Worm (Caenorhabditis elegans) whole organism, L3 larva: Measurements from ENCODE around the gene ifta-1.

Experiments
- R02D3.7 ChIP-seq: fragments of 150-350 bp; optimal IDR thresholded peaks from 2 replicates; lab custom pipeline; 2014; ENCODE audit warnings: missing biosample characterization, missing genetic modification characterization
- aly-2 ChIP-seq: fragments of 150-350 bp; optimal IDR thresholded peaks from 2 replicates; lab custom pipeline; 2014; ENCODE audit warnings: missing biosample characterization, missing genetic modification characterization
- ama-1 ChIP-seq: fragments of 150-350 bp; optimal IDR thresholded peaks from 2 replicates; lab custom pipeline; 2018
- ceh-16 ChIP-seq: sonication (generic microtip); optimal IDR thresholded peaks from 2 replicates; lab custom pipeline; 2017; ENCODE audit warnings: missing biosample characterization, missing genetic modification characterization
- ceh-28 ChIP-seq: fragments of 150-350 bp; optimal IDR thresholded peaks from 2 replicates; lab custom pipeline; 2014; ENCODE audit warnings: missing biosample characterization, missing genetic modification reagents, missing genetic modification characterization
- daf-12 ChIP-seq: fragments of 150-350 bp; optimal IDR thresholded peaks from 2 replicates; lab custom pipeline; 2014; ENCODE audit warnings: missing biosample characterization, missing genetic modification reagents, missing genetic modification characterization
- egl-27 ChIP-seq: sonication (generic microtip); optimal IDR thresholded peaks from 4 replicates; lab custom pipeline; 2017; ENCODE audit warnings: missing biosample characterization, missing genetic modification reagents, missing genetic modification characterization
- egl-5 ChIP-seq: fragments of 150-350 bp; optimal IDR thresholded peaks from 2 replicates; lab custom pipeline; 2017; ENCODE audit warnings: missing biosample characterization, missing genetic modification reagents, missing genetic modification characterization, inconsistent platforms
- elt-2 ChIP-seq: sonication (generic microtip); optimal IDR thresholded peaks from 2 replicates; lab custom pipeline; 2016; ENCODE audit warnings: missing genetic modification reagents, mild to moderate bottlenecking, missing genetic modification characterization, missing compliant biosample characterization
- elt-3 ChIP-seq, 3 experiments: fragments of 150-350 bp in 1 of 3; sonication (generic microtip) in 2 of 3; optimal IDR thresholded peaks; 2 replicates in 2 of 3; 4 replicates in 1 of 3; lab custom pipeline; 2014 to 2017; ENCODE audit warnings: missing biosample characterization in 3 of 3, missing genetic modification characterization in 3 of 3
- eor-1 ChIP-seq, 2 experiments: fragments of 150-350 bp; optimal IDR thresholded peaks; 2 replicates each; lab custom pipeline; 2014 to 2018; ENCODE audit warnings: missing biosample characterization in 2 of 2, missing genetic modification characterization in 2 of 2
- fkh-10 ChIP-seq: sonication (generic microtip); optimal IDR thresholded peaks from 2 replicates; lab custom pipeline; 2017; ENCODE audit warnings: missing biosample characterization, missing genetic modification reagents, missing genetic modification characterization
- fkh-2 ChIP-seq: fragments of 150-350 bp; optimal IDR thresholded peaks from 2 replicates; lab custom pipeline; 2014; ENCODE audit warnings: missing biosample characterization, missing genetic modification reagents, missing genetic modification characterization
- hmg-11 ChIP-seq: sonication (generic microtip); optimal IDR thresholded peaks from 2 replicates; lab custom pipeline; 2016; ENCODE audit warnings: missing genetic modification characterization, missing compliant biosample characterization
- lin-15B ChIP-seq: fragments of 150-350 bp; optimal IDR thresholded peaks from 2 replicates; lab custom pipeline; 2014; ENCODE audit warnings: missing biosample characterization, missing genetic modification characterization
- lin-39 ChIP-seq: fragments of 150-350 bp; optimal IDR thresholded peaks from 2 replicates; lab custom pipeline; 2018; ENCODE audit warnings: missing biosample characterization, missing genetic modification reagents, missing genetic modification characterization
- lsy-12 ChIP-seq: sonication (generic microtip); optimal IDR thresholded peaks from 2 replicates; lab custom pipeline; 2016; ENCODE audit warnings: mild to moderate bottlenecking, missing genetic modification characterization, missing compliant biosample characterization
- mdl-1 ChIP-seq: fragments of 150-350 bp; optimal IDR thresholded peaks from 2 replicates; lab custom pipeline; 2014; ENCODE audit warnings: missing biosample characterization, missing genetic modification characterization
- mml-1 ChIP-seq: fragments of 150-350 bp; sonication (generic microtip); optimal IDR thresholded peaks from 3 replicates; lab custom pipeline; 2014; ENCODE audit warnings: missing biosample characterization, missing genetic modification characterization
- nfya-1 ChIP-seq: sonication (generic microtip); optimal IDR thresholded peaks from 2 replicates; lab custom pipeline; 2017; ENCODE audit warnings: missing genetic modification characterization, mild to moderate bottlenecking, missing compliant biosample characterization, antibody characterized with exemption, moderate library complexity; ENCODE audit not compliant: insufficient read depth
- nhr-11 ChIP-seq: fragments of 150-350 bp; optimal IDR thresholded peaks from 2 replicates; lab custom pipeline; 2014; ENCODE audit warnings: missing biosample characterization, missing genetic modification characterization
- nhr-12 ChIP-seq: fragments of 150-350 bp; optimal IDR thresholded peaks from 2 replicates; lab custom pipeline; 2014; ENCODE audit warnings: missing biosample characterization, missing genetic modification characterization
- nhr-23 ChIP-seq: fragments of 150-350 bp; optimal IDR thresholded peaks from 2 replicates; lab custom pipeline; 2014; ENCODE audit warnings: missing biosample characterization, missing genetic modification reagents, missing genetic modification characterization
- nhr-237 ChIP-seq: fragments of 150-350 bp; optimal IDR thresholded peaks from 2 replicates; lab custom pipeline; 2014; ENCODE audit warnings: missing biosample characterization, missing genetic modification characterization
- nhr-25 ChIP-seq: sonication (generic microtip); optimal IDR thresholded peaks from 2 replicates; lab custom pipeline; 2017; ENCODE audit warnings: missing biosample characterization, missing genetic modification characterization
- nhr-28 ChIP-seq: fragments of 150-350 bp; optimal IDR thresholded peaks from 2 replicates; lab custom pipeline; 2014; ENCODE audit warnings: missing biosample characterization, missing genetic modification characterization
- nhr-43 ChIP-seq: sonication (generic microtip); optimal IDR thresholded peaks from 2 replicates; lab custom pipeline; 2016; ENCODE audit warnings: mild to moderate bottlenecking, missing genetic modification characterization, missing compliant biosample characterization; ENCODE audit not compliant: poor library complexity, severe bottlenecking
- nhr-67 ChIP-seq: fragments of 150-350 bp; optimal IDR thresholded peaks from 2 replicates; lab custom pipeline; 2014; ENCODE audit warnings: missing biosample characterization, missing genetic modification characterization
- nhr-76 ChIP-seq: fragments of 150-350 bp; sonication (generic microtip); optimal IDR thresholded peaks from 5 replicates; lab custom pipeline; 2014; ENCODE audit warnings: missing biosample characterization, missing genetic modification characterization
- pha-4 ChIP-seq: fragments of 150-350 bp; optimal IDR thresholded peaks from 2 replicates; lab custom pipeline; 2014; ENCODE audit warnings: missing biosample characterization, missing genetic modification reagents, missing genetic modification characterization
- pqm-1 ChIP-seq: fragments of 150-350 bp; optimal IDR thresholded peaks from 2 replicates; lab custom pipeline; 2017; ENCODE audit warnings: missing biosample characterization, missing genetic modification characterization, inconsistent platforms
- sea-2 ChIP-seq: fragments of 150-350 bp; sonication (generic microtip); optimal IDR thresholded peaks from 4 replicates; lab custom pipeline; 2014; ENCODE audit warnings: missing biosample characterization, missing genetic modification reagents, missing genetic modification characterization
- snpc-4 ChIP-seq: fragments of 150-350 bp; optimal IDR thresholded peaks from 2 replicates; lab custom pipeline; 2014; ENCODE audit warnings: missing biosample characterization, missing genetic modification characterization
- tbx-2 ChIP-seq: sonication (generic microtip); optimal IDR thresholded peaks from 2 replicates; lab custom pipeline; 2016; ENCODE audit warnings: mild to moderate bottlenecking, missing genetic modification characterization, missing compliant biosample characterization
- unc-39 ChIP-seq: sonication (generic microtip); optimal IDR thresholded peaks from 4 replicates; lab custom pipeline; 2017; ENCODE audit warnings: missing biosample characterization, missing genetic modification characterization
- unc-62 ChIP-seq: fragments of 150-350 bp; sonication (generic microtip); optimal IDR thresholded peaks from 4 replicates; lab custom pipeline; 2014; ENCODE audit warnings: missing biosample characterization, missing genetic modification reagents, missing genetic modification characterization
- zag-1 ChIP-seq: fragments of 150-350 bp; optimal IDR thresholded peaks from 2 replicates; lab custom pipeline; 2014; ENCODE audit warnings: missing biosample characterization, missing genetic modification characterization
- ztf-11 ChIP-seq: fragments of 150-350 bp; optimal IDR thresholded peaks from 2 replicates; lab custom pipeline; 2014; ENCODE audit warnings: missing biosample characterization, missing genetic modification characterization

Gene ifta-1

DNA sequence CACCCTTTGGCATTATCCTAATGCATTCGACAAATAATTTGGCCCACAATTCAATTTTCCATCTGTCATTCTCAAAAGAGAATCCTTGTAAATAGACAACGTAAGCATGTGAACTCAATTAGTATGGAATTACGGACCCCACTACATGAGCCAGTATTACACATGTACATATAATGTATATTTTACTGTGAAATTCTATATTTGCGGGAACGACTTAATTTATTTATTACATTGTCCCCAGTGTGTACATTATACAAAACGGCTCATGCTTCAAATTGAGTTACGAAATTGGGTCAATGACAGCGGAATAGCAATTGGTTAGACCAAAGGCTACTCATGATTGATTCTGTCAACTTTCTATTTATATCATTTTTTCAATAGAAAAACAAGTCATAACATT is 33.0 kb downstream of the ifta-1 start (continued):
- TF ChIP-seq aly-2 (tag; lab: Kevin White, UChicago) (no peak), pha-4 (peak; percentile 18), nhr-67 (tag; lab: Kevin White, UChicago) (no peak)
- TF ChIP-seq, all 47 proteins: peak for 4

DNA sequence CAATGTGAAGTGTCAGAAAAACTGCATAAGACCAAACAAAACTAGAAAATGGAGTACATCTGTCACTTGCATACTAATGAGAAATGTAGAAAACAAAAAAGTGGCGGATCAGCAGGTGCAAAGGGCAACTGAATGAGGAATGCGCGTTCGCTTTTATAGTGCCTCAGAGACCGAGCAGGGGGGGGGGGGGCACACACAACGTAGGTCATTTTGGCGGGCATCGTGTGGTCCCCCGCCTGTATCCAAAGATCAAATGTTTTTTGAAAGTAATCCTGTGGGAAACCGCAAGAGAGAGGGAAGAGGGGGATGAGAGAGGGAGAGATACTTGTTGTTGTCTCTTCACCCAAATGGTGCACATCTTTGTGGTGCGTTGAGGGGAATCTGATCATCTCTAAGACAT is 34.2 kb downstream of the ifta-1 start:
- TF ChIP-seq zag-1 (tag; lab: Kevin White, UChicago) (no peak), fkh-2 (tag; lab: Kevin White, UChicago) (no peak)

DNA sequence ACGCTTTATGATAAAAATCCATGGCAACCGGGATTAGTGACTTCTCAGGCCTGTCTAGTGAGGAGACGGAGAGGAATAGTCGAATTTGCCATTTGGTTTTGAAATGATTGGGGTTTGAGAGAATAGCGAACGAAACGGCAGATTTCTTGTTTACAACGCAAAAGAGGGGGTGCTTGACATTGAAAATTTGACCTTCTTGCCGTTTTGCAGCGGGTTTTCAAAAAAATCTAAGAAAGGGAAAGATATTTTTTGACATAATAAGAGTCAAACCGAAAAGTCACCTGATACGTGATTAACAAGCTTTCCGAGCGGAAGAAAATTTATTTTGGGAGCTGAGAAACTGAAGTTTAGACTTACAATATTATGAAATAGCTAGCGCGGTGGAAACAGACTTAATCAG is 34.7 kb downstream of the ifta-1 start:
- peak; percentile 7 for TF ChIP-seq nfya-1 (tag; lab: Kevin White, UChicago)
- no peak for TF ChIP-seq nhr-67 (tag; lab: Kevin White, UChicago)
- peak; percentile 67 for TF ChIP-seq nhr-25 (tag; lab: Kevin White, UChicago)

DNA sequence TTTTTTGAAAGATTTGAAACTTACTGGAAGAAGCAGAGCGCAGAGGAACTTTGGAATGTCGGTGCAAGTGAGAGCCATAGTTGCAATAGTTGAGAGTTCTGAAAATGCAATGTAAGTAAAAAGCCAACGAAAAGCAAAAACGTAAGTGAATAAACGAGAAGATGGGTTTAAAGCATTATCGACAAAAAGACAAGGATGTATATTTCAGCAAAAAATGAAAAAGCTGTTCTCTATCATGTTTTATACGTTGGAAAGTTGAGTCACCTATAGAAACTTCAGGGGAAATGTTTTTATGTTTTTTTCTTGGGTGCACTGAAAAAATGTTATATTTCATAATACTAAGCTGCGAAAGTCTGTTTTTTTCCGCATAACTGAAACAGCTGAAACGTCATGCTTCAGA is 35.5 kb downstream of the ifta-1 start, which contains the start of gene T23F2.5:
Gene T23F2.5, minus strand, starts transcription at position 101 of the 400 bp plus-strand sequence.
- TF ChIP-seq nhr-11 (tag; lab: Kevin White, UChicago) (peak; percentile 19), unc-62 (GFP tag; lab: Kevin White, UChicago) (no peak), nhr-25 (tag; lab: Kevin White, UChicago) (no peak)

DNA sequence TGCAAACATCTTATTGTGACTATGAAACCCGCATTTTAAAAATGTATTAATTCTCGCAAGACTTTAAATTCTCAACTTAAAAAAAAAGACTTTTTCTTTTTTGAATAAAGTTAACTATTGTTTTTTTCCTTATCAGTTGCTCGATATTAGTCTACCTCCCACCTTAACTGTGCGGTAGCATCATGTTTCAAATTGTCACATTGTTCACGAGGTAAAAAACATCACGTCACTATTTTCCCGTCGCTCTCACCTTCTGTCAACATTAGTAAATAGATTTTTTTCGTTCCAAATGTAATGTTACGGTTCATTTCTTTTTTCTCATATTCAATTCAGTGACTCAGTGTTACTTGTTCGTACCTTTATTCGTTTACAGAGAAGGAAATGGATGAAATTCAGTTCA is 36.2 kb downstream of the ifta-1 start:
- no peak for TF ChIP-seq lsy-12
- no peak for TF ChIP-seq lin-15B
- no peak for TF ChIP-seq snpc-4
- no peak for TF ChIP-seq nhr-43 (tag; lab: Kevin White, UChicago)
- peak; percentile 40 for TF ChIP-seq pqm-1
- TF ChIP-seq elt-3 (tag; optimal IDR thresholded peaks at IDR 0.05; lab: Kevin White, UChicago): no peak
- TF ChIP-seq hmg-11: no peak
- TF ChIP-seq ama-1 (lab: Kevin White, UChicago): no peak
- peak; percentile 69 for TF ChIP-seq pha-4
- no peak for TF ChIP-seq nhr-76
- peak; percentile 9 for TF ChIP-seq elt-2 (tag; lab: Kevin White, UChicago)
- TF ChIP-seq egl-5 (tag; lab: Kevin White, UChicago): no peak
- no peak for TF ChIP-seq daf-12 (tag; lab: Kevin White, UChicago)
- no peak for TF ChIP-seq nhr-11 (tag; lab: Kevin White, UChicago)
- TF ChIP-seq unc-62 (GFP tag; lab: Kevin White, UChicago): no peak
- TF ChIP-seq ceh-28 (tag; lab: Kevin White, UChicago): no peak
- no peak for TF ChIP-seq lin-39 (tag; lab: Kevin White, UChicago)
- TF ChIP-seq unc-39 (tag; lab: Kevin White, UChicago): no peak
- TF ChIP-seq, all 47 proteins: peak for 3

DNA sequence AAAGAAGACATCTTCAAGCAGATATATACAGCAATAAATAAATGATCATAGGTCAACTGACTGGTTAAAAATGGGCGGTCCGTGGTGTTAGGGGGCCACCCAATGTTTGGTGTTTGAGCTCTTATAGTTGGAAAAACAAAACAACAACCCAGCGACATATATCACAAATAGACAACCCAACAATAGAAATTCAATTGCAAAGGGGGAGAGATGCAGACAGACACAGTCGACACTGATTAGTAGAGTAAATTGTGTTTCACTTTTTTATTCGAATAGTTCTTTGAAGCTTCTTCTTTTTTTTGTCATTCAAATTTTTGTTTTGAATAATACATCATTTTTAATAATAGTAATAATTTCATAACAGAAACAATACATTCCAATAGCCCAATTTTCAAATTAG is 37.1 kb downstream of the ifta-1 start:
- no peak for TF ChIP-seq tbx-2 (tag; lab: Kevin White, UChicago)
- TF ChIP-seq nhr-23 (tag; lab: Kevin White, UChicago): no peak
- TF ChIP-seq fkh-10 (GFP tag; lab: Kevin White, UChicago): peak; percentile 3
- TF ChIP-seq elt-2 (tag; lab: Kevin White, UChicago): no peak
- TF ChIP-seq lin-39 (tag; lab: Kevin White, UChicago): no peak
- no peak for TF ChIP-seq nhr-237

DNA sequence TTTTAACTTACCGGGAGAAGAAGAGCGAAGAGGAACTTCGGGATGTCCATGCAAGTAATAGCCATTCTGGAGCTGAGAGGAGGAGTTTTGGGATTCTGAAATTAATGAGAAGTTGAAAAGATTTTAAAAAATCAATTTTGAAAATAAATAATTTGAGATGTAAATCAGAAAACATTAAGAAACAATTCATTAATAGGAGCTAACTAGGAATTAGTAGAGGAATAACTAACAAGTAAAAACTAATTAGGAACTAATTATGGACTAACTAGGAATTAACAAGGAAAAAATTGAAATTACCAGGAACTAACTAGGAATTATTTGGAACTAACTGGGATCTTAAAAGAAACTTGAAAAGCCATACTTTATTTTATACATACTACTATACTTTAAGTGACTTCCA is 37.6 kb downstream of the ifta-1 start, which contains the start of gene T23F2.4:
Gene T23F2.4, minus strand, starts transcription at position 101 of the 400 bp plus-strand sequence.
- no peak for TF ChIP-seq ceh-16 (tag; lab: Kevin White, UChicago)
- TF ChIP-seq mdl-1 (tag; lab: Kevin White, UChicago): no peak
- TF ChIP-seq sea-2 (GFP tag; lab: Kevin White, UChicago): no peak
- TF ChIP-seq egl-5 (tag; lab: Kevin White, UChicago): no peak
- TF ChIP-seq nhr-28 (tag; lab: Kevin White, UChicago): no peak
- no peak for TF ChIP-seq nhr-43 (tag; lab: Kevin White, UChicago)
- no peak for TF ChIP-seq zag-1 (tag; lab: Kevin White, UChicago)
- no peak for TF ChIP-seq egl-27 (tag; lab: Kevin White, UChicago)
- TF ChIP-seq nfya-1 (tag; lab: Kevin White, UChicago): no peak
- no peak for TF ChIP-seq pqm-1
- no peak for TF ChIP-seq hmg-11
- no peak for TF ChIP-seq lsy-12
- TF ChIP-seq ceh-28 (tag; lab: Kevin White, UChicago): no peak
- no peak for TF ChIP-seq mml-1
- no peak for TF ChIP-seq daf-12 (tag; lab: Kevin White, UChicago)
- no peak for TF ChIP-seq eor-1 (tag; optimal IDR thresholded peaks at IDR 0.05; lab: Kevin White, UChicago)
- TF ChIP-seq R02D3.7 (tag; lab: Kevin White, UChicago): no peak
- TF ChIP-seq ztf-11 (tag; lab: Kevin White, UChicago): no peak
- TF ChIP-seq nhr-11 (tag; lab: Kevin White, UChicago): no peak
- no peak for TF ChIP-seq nhr-12 (tag; lab: Kevin White, UChicago)
